Worm (Caenorhabditis elegans): ENCODE data around the gene acy-3.
A peak's percentile ranks its signal among the peaks of the same experiment; 100 is the strongest.

DNA sequence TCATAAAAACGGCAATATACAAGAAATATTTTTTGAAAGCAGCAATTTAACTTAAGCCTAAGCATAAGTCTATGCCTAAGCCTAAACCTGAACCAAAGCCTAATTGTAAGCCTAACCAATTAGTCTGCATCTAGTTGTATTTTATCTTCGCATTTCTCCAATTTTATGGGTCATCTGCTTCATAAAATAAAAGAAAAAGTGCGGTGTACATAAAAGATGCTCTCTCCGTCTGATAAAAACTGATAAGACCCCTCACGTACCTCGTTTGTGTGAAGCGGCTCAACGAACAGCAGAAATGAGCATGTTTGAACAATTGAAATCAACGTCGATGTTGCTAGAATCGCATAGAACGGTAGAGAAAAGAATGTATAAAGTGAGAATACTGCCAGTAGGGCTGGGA lies 1.2 kb downstream of the acy-3 start:
- TF ChIP-seq fkh-10 (GFP tag; optimal IDR thresholded peaks at IDR 0.05) (no peak), pha-4 (GFP tag; IDR thresholded peaks at IDR 0.05) (no peak), pha-4 (tag; optimal IDR thresholded peaks at IDR 0.05) (no peak), snpc-4 (tag; optimal IDR thresholded peaks at IDR 0.05) (no peak), nhr-11 (tag; optimal IDR thresholded peaks at IDR 0.05) (no peak), lin-13 (GFP tag; optimal IDR thresholded peaks at IDR 0.05) (no peak), attf-4 (tag; optimal IDR thresholded peaks at IDR 0.05) (no peak), nhr-28 (tag; optimal IDR thresholded peaks at IDR 0.05) (peak; percentile 34), egl-27 (tag; optimal IDR thresholded peaks at IDR 0.05) (no peak), nhr-10 (tag; optimal IDR thresholded peaks at IDR 0.05) (no peak), unc-130 (GFP tag; optimal IDR thresholded peaks at IDR 0.05) (no peak)

Data from whole organism, L4 larva.